Worm (Caenorhabditis elegans) whole organism, early embryonic: Measurements from ENCODE around the gene pitr-2.

Experiments used
- B0310.2 ChIP-seq: sonication (generic microtip); optimal IDR thresholded peaks from 2 replicates; lab custom pipeline; 2016; ENCODE audit warnings: mild to moderate bottlenecking, missing genetic modification characterization, missing compliant biosample characterization
- F13C5.2 ChIP-seq: sonication (generic microtip); optimal IDR thresholded peaks from 2 replicates; lab custom pipeline; 2017; ENCODE audit warnings: mild to moderate bottlenecking, missing genetic modification characterization, inconsistent platforms, missing compliant biosample characterization
- aly-1 ChIP-seq: sonication (generic microtip); optimal IDR thresholded peaks from 2 replicates; lab custom pipeline; 2016; ENCODE audit warnings: missing genetic modification characterization, missing compliant biosample characterization
- ama-1 ChIP-seq: fragments of 150-350 bp; optimal IDR thresholded peaks from 2 replicates; lab custom pipeline; 2014
- ets-7 ChIP-seq: sonication (generic microtip); optimal IDR thresholded peaks from 2 replicates; lab custom pipeline; 2016; ENCODE audit warnings: missing genotype, missing genetic modification characterization, missing compliant biosample characterization
- flt-1 ChIP-seq: fragments of 200-800 bp; sonication (Bioruptor generic); IDR thresholded peaks from 2 replicates; pipeline ENCODE4 v1.3.6; 2022; ENCODE audit warnings: missing genetic modification characterization, missing compliant biosample characterization
- hnd-1 ChIP-seq: sonication (generic microtip); optimal IDR thresholded peaks from 2 replicates; lab custom pipeline; 2016; ENCODE audit warnings: missing genetic modification characterization, missing compliant biosample characterization
- tbx-11 ChIP-seq: fragments of 200-800 bp; sonication (Bioruptor generic); IDR thresholded peaks from 2 replicates; pipeline ENCODE4 v1.3.6; 2022; ENCODE audit warnings: missing genetic modification characterization, missing compliant biosample characterization
- tbx-37 ChIP-seq: fragments of 200-800 bp; sonication (Bioruptor generic); conservative IDR thresholded peaks from 2 replicates; pipeline ENCODE4 v1.3.6; 2022; ENCODE audit warnings: missing genetic modification reagents, missing genetic modification characterization, missing compliant biosample characterization
- tra-4 ChIP-seq: sonication (generic microtip); optimal IDR thresholded peaks from 2 replicates; lab custom pipeline; 2017; ENCODE audit warnings: missing genetic modification characterization, missing compliant biosample characterization

ce11 chrV:9127773-9128172, 9.7 kb downstream of the pitr-2 start, which contains the start of gene F21C10.3:
- TF ChIP-seq B0310.2 (no peak), hnd-1 (tag; lab: Kevin White, UChicago) (no peak), ama-1 (lab: Kevin White, UChicago) (no peak), flt-1 (GFP tag; lab: Robert Waterston, UW) (no peak), ets-7 (tag; lab: Kevin White, UChicago) (no peak), tra-4 (tag; lab: Kevin White, UChicago) (no peak), aly-1 (no peak), F13C5.2 (no peak), tbx-37 (GFP tag; lab: Robert Waterston, UW) (no peak), tbx-11 (GFP tag; lab: Robert Waterston, UW) (no peak)
